Worm (Caenorhabditis elegans) whole organism, L4/young adult: ENCODE measurements around the gene dpf-4.

Experiments used
- W03F9.2 ChIP-seq: fragments of 150-350 bp; optimal IDR thresholded peaks from 2 replicates; lab custom pipeline; 2014; ENCODE audit warnings: missing biosample characterization, missing genetic modification characterization
- dao-5 ChIP-seq: sonication (generic microtip); optimal IDR thresholded peaks from 2 replicates; lab custom pipeline; 2016; ENCODE audit warnings: missing genotype, missing genetic modification characterization, moderate library complexity, missing compliant biosample characterization
- him-1 ChIP-seq: sonication (generic microtip); optimal IDR thresholded peaks from 2 replicates; lab custom pipeline; 2016; ENCODE audit warnings: missing genotype, missing genetic modification reagents, missing genetic modification characterization, missing compliant biosample characterization

ce11 chrIII:5834663-5835062 is 24.4 kb upstream of the dpf-4 start:
- TF ChIP-seq W03F9.2 (tag; lab: Kevin White, UChicago) (no peak), dao-5 (no peak), him-1 (tag; lab: Kevin White, UChicago) (no peak)
